Fruit fly (Drosophila melanogaster): ENCODE data around the gene CG15385.
A peak's percentile ranks its signal among the peaks of the same experiment; 100 is the strongest.

CG15385 gene

DNA sequence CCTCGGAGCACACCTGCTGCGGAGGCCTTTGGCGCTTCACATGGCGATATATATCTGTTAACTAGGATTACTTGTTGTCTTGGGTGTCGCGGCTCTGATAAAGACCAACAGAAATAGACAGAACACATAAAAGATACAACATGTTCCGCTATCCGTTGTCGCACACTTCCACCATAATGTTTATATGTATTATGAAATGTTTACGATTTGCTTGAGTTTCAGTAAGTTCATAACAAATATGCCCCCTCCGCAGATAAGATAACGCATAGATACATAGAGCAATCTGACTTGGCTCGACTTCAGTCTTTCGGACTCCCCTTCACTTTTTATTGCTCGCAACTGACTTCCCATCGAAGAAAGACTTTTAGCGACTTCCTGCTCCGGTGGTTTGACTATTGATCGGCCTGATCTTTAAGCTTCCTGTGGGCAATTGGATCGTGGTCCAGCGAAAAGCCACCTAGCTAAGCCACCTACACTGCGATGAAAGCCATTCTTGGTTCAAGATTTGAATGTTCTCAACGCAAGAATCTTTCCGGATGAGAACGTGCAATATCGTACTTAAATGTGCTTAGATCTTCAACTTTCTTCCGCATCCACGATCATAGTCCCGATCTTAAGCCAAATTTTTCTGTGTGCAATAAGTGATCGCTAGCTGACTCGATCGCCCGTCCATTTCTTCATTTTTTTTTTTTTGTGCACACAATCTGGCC, 44.0 kb downstream of the CG15385 start (continued):
- TF ChIP-seq CG8290 (GFP tag; optimal IDR thresholded peaks at IDR 0.05): no peak
- TF ChIP-seq CG8290 (tag; optimal IDR thresholded peaks at IDR 0.05): peak in 1 of 2 experiments; percentile 57
- no peak for TF ChIP-seq eve (GFP tag; optimal IDR thresholded peaks at IDR 0.05)
- TF ChIP-seq exex (tag; optimal IDR thresholded peaks at IDR 0.05): peak; percentile 67
- no peak for TF ChIP-seq pan (optimal IDR thresholded peaks at IDR 0.05)
- peak in 1 of 2 experiments; percentile 41 for TF ChIP-seq pan (GFP tag; optimal IDR thresholded peaks at IDR 0.05 in 1 of 2, IDR thresholded peaks at IDR 0.05 in 1 of 2)
- no peak for TF ChIP-seq CG30020 (tag; optimal IDR thresholded peaks at IDR 0.05)
- TF ChIP-seq HHEX (GFP tag; optimal IDR thresholded peaks at IDR 0.05): peak; percentile 56
- TF ChIP-seq CG2202 (tag; optimal IDR thresholded peaks at IDR 0.05): no peak
- peak; percentile 49 for TF ChIP-seq CG12299 (tag; optimal IDR thresholded peaks at IDR 0.05)
- TF ChIP-seq Asciz (GFP tag; optimal IDR thresholded peaks at IDR 0.05): peak; percentile 48
- no peak for TF ChIP-seq cas (GFP tag; IDR thresholded peaks at IDR 0.05)
- peak; percentile 48 for TF ChIP-seq kah (GFP tag; optimal IDR thresholded peaks at IDR 0.05)
- peak; percentile 70 for TF ChIP-seq CG6813 (GFP tag; optimal IDR thresholded peaks at IDR 0.05)
- TF ChIP-seq onecut (GFP tag; IDR thresholded peaks at IDR 0.05): peak; percentile 7; the same call in 1 of the 2 replicates
- peak; percentile 20 for TF ChIP-seq CG3407 (GFP tag; optimal IDR thresholded peaks at IDR 0.05)
- TF ChIP-seq CG10543 (GFP tag; optimal IDR thresholded peaks at IDR 0.05): peak; percentile 24
- no peak for TF ChIP-seq chm (GFP tag; IDR thresholded peaks at IDR 0.05)
- no peak for TF ChIP-seq Ets65A (GFP tag)
- peak; percentile 13 for TF ChIP-seq CG15514 (GFP tag; optimal IDR thresholded peaks at IDR 0.05)
- TF ChIP-seq CG8924 (tag; optimal IDR thresholded peaks at IDR 0.05): peak; percentile 34
- peak; percentile 67 for TF ChIP-seq CG13296 (GFP tag; optimal IDR thresholded peaks at IDR 0.05)
- TF ChIP-seq sens-2 (GFP tag; IDR thresholded peaks at IDR 0.05): 0 out of 2 replicates have a peak, but pooled peaks have one; percentile 26
- no peak for TF ChIP-seq CG3847 (GFP tag; IDR thresholded peaks at IDR 0.05)
- peak; percentile 72 for TF ChIP-seq Med (GFP tag)
- TF ChIP-seq cg (GFP tag; optimal IDR thresholded peaks at IDR 0.05): peak; percentile 30
- peak; percentile 75 for TF ChIP-seq sens (GFP tag)
- TF ChIP-seq ATbp (GFP tag; optimal IDR thresholded peaks at IDR 0.05): peak; percentile 77
- TF ChIP-seq CG32767 (GFP tag; IDR thresholded peaks at IDR 0.05): no peak
- peak; percentile 41 for TF ChIP-seq CG15601 (tag; optimal IDR thresholded peaks at IDR 0.05)
- peak; percentile 65 for TF ChIP-seq grn (GFP tag; optimal IDR thresholded peaks at IDR 0.05)
- peak; percentile 50 for TF ChIP-seq CG5180 (GFP tag; optimal IDR thresholded peaks at IDR 0.05)
- TF ChIP-seq zen2 (GFP tag; IDR thresholded peaks at IDR 0.05; ENCODE audit: partially characterized antibody): 0 out of 3 replicates have a peak, but pooled peaks have one; percentile 28
- TF ChIP-seq CG13424 (tag; optimal IDR thresholded peaks at IDR 0.05): peak; percentile 32
- TF ChIP-seq aop (GFP tag; IDR thresholded peaks at IDR 0.05): 0 out of 2 replicates have a peak, but pooled peaks have one; percentile 23
- peak; percentile 16 for TF ChIP-seq CG7745 (tag; optimal IDR thresholded peaks at IDR 0.05)
- TF ChIP-seq Antp (GFP tag; optimal IDR thresholded peaks at IDR 0.05): no peak
- TF ChIP-seq mirr (GFP tag; optimal IDR thresholded peaks at IDR 0.05): peak; percentile 92
- TF ChIP-seq CG12071 (GFP tag; optimal IDR thresholded peaks at IDR 0.05): peak; percentile 74
- peak; percentile 45 for TF ChIP-seq MTF-1 (GFP tag; optimal IDR thresholded peaks at IDR 0.05; ENCODE audit: borderline replicate concordance)
- TF ChIP-seq CG10366 (GFP tag; IDR thresholded peaks at IDR 0.05): no peak
- TF ChIP-seq Fer1 (GFP tag; optimal IDR thresholded peaks at IDR 0.05): peak; percentile 65
- TF ChIP-seq CG12659 (GFP tag; optimal IDR thresholded peaks at IDR 0.05): peak; percentile 17
- peak in 1 of 2 experiments; percentile 61 for TF ChIP-seq bsh (GFP tag; optimal IDR thresholded peaks at IDR 0.05)
- TF ChIP-seq lab (GFP tag; optimal IDR thresholded peaks at IDR 0.05): peak; percentile 80
- peak; percentile 13 for TF ChIP-seq Nf-YB (GFP tag; optimal IDR thresholded peaks at IDR 0.05)
- TF ChIP-seq gem (tag; optimal IDR thresholded peaks at IDR 0.05): peak; percentile 29
- TF ChIP-seq unpg (GFP tag; optimal IDR thresholded peaks at IDR 0.05): peak; percentile 33
